Fruit fly (Drosophila melanogaster): Measurements from ENCODE around the gene wol.

The wol gene

dm6 chr2L:8311091-8311490, 8.3 kb upstream of the wol start, which contains the start of the genes CG7810 and CG7806 (continued):
- TF ChIP-seq CG34224 (GFP tag; IDR thresholded peaks at IDR 0.05; ENCODE audit: partially characterized antibody) (peak; percentile 47; the same call in 1 of the 3 replicates), Spps (tag; optimal IDR thresholded peaks at IDR 0.05) (peak; percentile 80), run (tag; optimal IDR thresholded peaks at IDR 0.05) (no peak), dm (GFP tag; optimal IDR thresholded peaks at IDR 0.05) (peak; percentile 69), CG9932 (GFP tag; IDR thresholded peaks at IDR 0.05) (peak; percentile 89), Lim3 (GFP tag; IDR thresholded peaks at IDR 0.05) (no peak; the same call in 1 of the 2 replicates), wek (GFP tag; optimal IDR thresholded peaks at IDR 0.05) (peak; percentile 60), Camta (GFP tag; optimal IDR thresholded peaks at IDR 0.05) (peak; percentile 91), CG31365 (tag; optimal IDR thresholded peaks at IDR 0.05) (peak; percentile 59), BEAF-32 (GFP tag; optimal IDR thresholded peaks at IDR 0.05) (peak; percentile 49), Asciz (GFP tag; optimal IDR thresholded peaks at IDR 0.05) (peak; percentile 87), CG6683 (GFP tag; optimal IDR thresholded peaks at IDR 0.05) (peak; percentile 63), CG8765 (GFP tag; IDR thresholded peaks at IDR 0.05) (peak; percentile 50; the same call in 1 of the 2 replicates), CG11398 (GFP tag; optimal IDR thresholded peaks at IDR 0.05) (peak; percentile 86), CG10543 (GFP tag; optimal IDR thresholded peaks at IDR 0.05) (peak; percentile 81), CG11504 (tag; optimal IDR thresholded peaks at IDR 0.05) (no peak), lov (optimal IDR thresholded peaks at IDR 0.05) (no peak), lov (GFP tag; IDR thresholded peaks at IDR 0.05) (peak; percentile 67; the same call in 1 of the 3 replicates), Rx (GFP tag; IDR thresholded peaks at IDR 0.05) (peak; percentile 77), Fer2 (tag; optimal IDR thresholded peaks at IDR 0.05) (peak; percentile 72), sisA (GFP tag; IDR thresholded peaks at IDR 0.05) (peak; percentile 84), sima (GFP tag; optimal IDR thresholded peaks at IDR 0.05) (peak; percentile 66), CG7357 (GFP tag; IDR thresholded peaks at IDR 0.05) (peak; percentile 69; the same call in 2 of the 3 replicates), CG30020 (tag; optimal IDR thresholded peaks at IDR 0.05) (peak; percentile 74), NC2α (GFP tag; optimal IDR thresholded peaks at IDR 0.05) (peak; percentile 81), Doc3 (GFP tag; IDR thresholded peaks at IDR 0.05; ENCODE audit: partially characterized antibody) (0 out of 3 replicates have a peak, but pooled peaks have one; percentile 13), Sry-β (GFP tag; optimal IDR thresholded peaks at IDR 0.05) (peak; percentile 24), vfl (GFP tag; optimal IDR thresholded peaks at IDR 0.05) (peak; percentile 88), jing (GFP tag; optimal IDR thresholded peaks at IDR 0.05) (peak; percentile 58), CG33557 (GFP tag; optimal IDR thresholded peaks at IDR 0.05) (peak; percentile 84), B-H2 (GFP tag; optimal IDR thresholded peaks at IDR 0.05) (peak; percentile 90), twi (tag; optimal IDR thresholded peaks at IDR 0.05) (peak; percentile 74), CG1603 (tag; optimal IDR thresholded peaks at IDR 0.05) (peak; percentile 72), pros (GFP tag; optimal IDR thresholded peaks at IDR 0.05) (peak; percentile 37), Dll (GFP tag; IDR thresholded peaks at IDR 0.05; ENCODE audit: partially characterized antibody) (peak; percentile 61; the same call in 2 of the 4 replicates), kni (GFP tag; optimal IDR thresholded peaks at IDR 0.05) (peak; percentile 42), CG8944 (GFP tag; optimal IDR thresholded peaks at IDR 0.05) (peak; percentile 84), Doc2 (GFP tag; IDR thresholded peaks at IDR 0.05) (no peak), rib (GFP tag; IDR thresholded peaks at IDR 0.05) (peak; percentile 89), Atf6 (GFP tag; IDR thresholded peaks at IDR 0.05) (peak; percentile 90), CG12219 (GFP tag; optimal IDR thresholded peaks at IDR 0.05) (peak; percentile 80), Hmx (GFP tag; optimal IDR thresholded peaks at IDR 0.05) (no peak), HmgZ (tag; optimal IDR thresholded peaks at IDR 0.05) (peak; percentile 93), CG12155 (GFP tag; optimal IDR thresholded peaks at IDR 0.05) (peak; percentile 83), Xrp1 (GFP tag; IDR thresholded peaks at IDR 0.05) (peak; percentile 94), ERR (GFP tag; optimal IDR thresholded peaks at IDR 0.05) (peak; percentile 79), CG13287 (GFP tag; IDR thresholded peaks at IDR 0.05; ENCODE audit: partially characterized antibody) (peak; percentile 75), croc (GFP tag; conservative IDR thresholded peaks at IDR 0.05) (peak; percentile 75), CG16813 (GFP tag; IDR thresholded peaks at IDR 0.05; ENCODE audit: partially characterized antibody) (no peak), Ets65A (GFP tag) (peak; percentile 97)
